Fruit fly (Drosophila melanogaster) S2 (cell line): Measurements from ENCODE around the gene mew.

Source experiments
- CG8478 ChIP-seq: fragments of >200 bp; optimal IDR thresholded peaks from 2 replicates; lab custom pipeline; 2018
- CTCF ChIP-seq, 2 experiments: fragments of >200 bp; optimal IDR thresholded peaks; 2 replicates each; lab custom pipeline; 2018

dm6 chrX:13274429-13275095 is 16.3 kb upstream of the mew start:
- TF ChIP-seq CG8478 (lab: Kevin White, UChicago): no peak
- no peak for TF ChIP-seq CTCF (optimal IDR thresholded peaks at IDR 0.05; lab: Kevin White, UChicago)
